Worm (Caenorhabditis elegans) whole organism, midembryonic: ENCODE results near the gene M163.22.

Experiments used
- T22C8.4 ChIP-seq: fragments of 200-800 bp; sonication (Bioruptor generic); IDR thresholded peaks from 2 replicates; pipeline ENCODE4 v1.3.6; 2022; ENCODE audit warnings: missing genetic modification characterization, missing compliant biosample characterization
- cog-1 ChIP-seq: sonication (generic microtip); optimal IDR thresholded peaks from 2 replicates; lab custom pipeline; 2016; ENCODE audit warnings: missing genetic modification characterization, missing compliant biosample characterization
- flt-1 ChIP-seq: fragments of 200-800 bp; sonication (Bioruptor generic); IDR thresholded peaks from 2 replicates; pipeline ENCODE4 v1.3.6; 2022; ENCODE audit warnings: missing genetic modification characterization, missing compliant biosample characterization
- med-1 ChIP-seq: sonication (generic microtip); optimal IDR thresholded peaks from 2 replicates; lab custom pipeline; 2017; ENCODE audit warnings: missing genetic modification characterization, mild to moderate bottlenecking, missing compliant biosample characterization, antibody characterized with exemption, missing genetic modification reagents; ENCODE audit not compliant: insufficient read depth
- ztf-23 ChIP-seq: fragments of 200-800 bp; sonication (Bioruptor generic); IDR thresholded peaks from 2 replicates; pipeline ENCODE4 v1.3.6; 2022; ENCODE audit warnings: missing genetic modification reagents, missing genetic modification characterization, missing compliant biosample characterization

DNA sequence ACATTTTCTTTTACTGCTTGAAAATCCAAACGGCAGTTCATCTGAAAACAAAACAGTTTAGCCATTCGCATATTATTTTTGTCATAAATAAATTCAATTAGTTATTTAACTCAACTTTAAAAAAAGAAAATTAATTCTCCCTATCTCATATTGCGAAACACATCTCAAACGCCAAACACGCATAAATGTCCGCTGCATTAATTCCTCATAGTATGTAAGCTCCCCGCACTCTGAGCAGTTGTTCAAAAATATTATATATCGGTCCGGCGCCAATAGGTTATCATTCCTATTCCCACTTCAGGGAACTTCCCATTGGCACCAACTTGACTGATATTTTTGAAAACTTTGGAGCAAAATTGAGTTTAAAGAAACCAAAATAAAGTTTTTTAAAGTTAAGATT lies 12.5 kb downstream of the M163.22 start:
- TF ChIP-seq flt-1 (GFP tag; lab: Robert Waterston, UW), result no peak
- TF ChIP-seq ztf-23 (GFP tag; lab: Robert Waterston, UW), result no peak
- no peak for TF ChIP-seq med-1 (GFP tag; lab: Kevin White, UChicago)
- TF ChIP-seq cog-1, result no peak
- TF ChIP-seq T22C8.4 (GFP tag; lab: Robert Waterston, UW), result no peak
